Worm (Caenorhabditis elegans) whole organism, early embryonic: ENCODE data around the gene Y67D2.2.

Experiments used
- B0310.2 ChIP-seq: sonication (generic microtip); optimal IDR thresholded peaks from 2 replicates; lab custom pipeline; 2016; ENCODE audit warnings: mild to moderate bottlenecking, missing genetic modification characterization, missing compliant biosample characterization
- F13C5.2 ChIP-seq: sonication (generic microtip); optimal IDR thresholded peaks from 2 replicates; lab custom pipeline; 2017; ENCODE audit warnings: mild to moderate bottlenecking, missing genetic modification characterization, inconsistent platforms, missing compliant biosample characterization
- aly-1 ChIP-seq: sonication (generic microtip); optimal IDR thresholded peaks from 2 replicates; lab custom pipeline; 2016; ENCODE audit warnings: missing genetic modification characterization, missing compliant biosample characterization
- ama-1 ChIP-seq: fragments of 150-350 bp; optimal IDR thresholded peaks from 2 replicates; lab custom pipeline; 2014
- ceh-13 ChIP-seq: fragments of 200-800 bp; sonication (Bioruptor generic); optimal IDR thresholded peaks from 2 replicates; lab custom pipeline; 2018; ENCODE audit warnings: mild to moderate bottlenecking, missing genetic modification characterization, missing compliant biosample characterization
- ceh-36 ChIP-seq: sonication (generic microtip); optimal IDR thresholded peaks from 2 replicates; lab custom pipeline; 2016; ENCODE audit warnings: missing genetic modification characterization, inconsistent platforms, missing compliant biosample characterization
- ets-7 ChIP-seq: sonication (generic microtip); optimal IDR thresholded peaks from 2 replicates; lab custom pipeline; 2016; ENCODE audit warnings: missing genotype, missing genetic modification characterization, missing compliant biosample characterization
- flt-1 ChIP-seq: fragments of 200-800 bp; sonication (Bioruptor generic); IDR thresholded peaks from 2 replicates; pipeline ENCODE4 v1.3.6; 2022; ENCODE audit warnings: missing genetic modification characterization, missing compliant biosample characterization
- hmbx-1 ChIP-seq: sonication (generic microtip); optimal IDR thresholded peaks from 2 replicates; lab custom pipeline; 2016; ENCODE audit warnings: mild to moderate bottlenecking, missing genetic modification characterization, missing compliant biosample characterization
- hmg-4 ChIP-seq: fragments of 200-800 bp; sonication (Bioruptor generic); optimal IDR thresholded peaks from 2 replicates; lab custom pipeline; 2018; ENCODE audit warnings: mild to moderate bottlenecking, missing genetic modification characterization, missing compliant biosample characterization
- hnd-1 ChIP-seq: sonication (generic microtip); optimal IDR thresholded peaks from 2 replicates; lab custom pipeline; 2016; ENCODE audit warnings: missing genetic modification characterization, missing compliant biosample characterization
- pes-1 ChIP-seq: fragments of 200-800 bp; sonication (Bioruptor generic); IDR thresholded peaks from 2 replicates; pipeline ENCODE4 v1.3.6; 2022; ENCODE audit warnings: missing genetic modification reagents, missing genetic modification characterization, missing compliant biosample characterization
- scrt-1 ChIP-seq: fragments of 200-800 bp; sonication (Bioruptor generic); IDR thresholded peaks from 2 replicates; pipeline ENCODE4 v1.3.6; 2022; ENCODE audit warnings: missing genetic modification characterization, missing compliant biosample characterization
- sea-1 ChIP-seq: fragments of 200-800 bp; sonication (Bioruptor generic); conservative IDR thresholded peaks from 2 replicates; pipeline ENCODE4 v1.3.6; 2022; ENCODE audit warnings: missing genetic modification characterization, missing compliant biosample characterization
- tbx-11 ChIP-seq: fragments of 200-800 bp; sonication (Bioruptor generic); IDR thresholded peaks from 2 replicates; pipeline ENCODE4 v1.3.6; 2022; ENCODE audit warnings: missing genetic modification characterization, missing compliant biosample characterization
- tbx-37 ChIP-seq: fragments of 200-800 bp; sonication (Bioruptor generic); conservative IDR thresholded peaks from 2 replicates; pipeline ENCODE4 v1.3.6; 2022; ENCODE audit warnings: missing genetic modification reagents, missing genetic modification characterization, missing compliant biosample characterization
- tra-4 ChIP-seq: sonication (generic microtip); optimal IDR thresholded peaks from 2 replicates; lab custom pipeline; 2017; ENCODE audit warnings: missing genetic modification characterization, missing compliant biosample characterization

The Y67D2.2 gene

ce11 chrIII:1539366-1539765 lies 19.2 kb upstream of the Y67D2.2 start:
- TF ChIP-seq ets-7 (tag; lab: Kevin White, UChicago) (no peak), hmg-4 (GFP tag; lab: Kevin White, UChicago) (no peak), ceh-13 (GFP tag; lab: Kevin White, UChicago) (no peak), ama-1 (lab: Kevin White, UChicago) (no peak), ceh-36 (tag; lab: Kevin White, UChicago) (no peak), scrt-1 (no peak), tbx-37 (GFP tag; lab: Robert Waterston, UW) (no peak), flt-1 (GFP tag; lab: Robert Waterston, UW) (no peak), aly-1 (no peak), F13C5.2 (no peak), hnd-1 (tag; lab: Kevin White, UChicago) (no peak), sea-1 (GFP tag; lab: Robert Waterston, UW) (no peak), hmbx-1 (no peak), pes-1 (GFP tag; lab: Robert Waterston, UW) (no peak), tra-4 (no peak), tbx-11 (GFP tag; lab: Robert Waterston, UW) (no peak), B0310.2 (tag; lab: Kevin White, UChicago) (no peak)

ce11 chrIII:1540100-1540695 lies 18.4 kb upstream of the Y67D2.2 start, which contains the start of the genes Y67D2.5 and cisd-3.2:
TSS of gene Y67D2.5 (minus strand) at chrIII:1540244.
TSS of gene cisd-3.2 (plus strand) at chrIII:1540493.
- no peak for TF ChIP-seq hnd-1 (tag; lab: Kevin White, UChicago)
- peak; percentile 44; the same call in 1 of the 2 replicates for TF ChIP-seq tbx-37 (GFP tag; lab: Robert Waterston, UW)

- TF ChIP-seq hmg-4 (GFP tag; lab: Kevin White, UChicago) (no peak), hmbx-1 (no peak), ceh-13 (GFP tag; lab: Kevin White, UChicago) (no peak), flt-1 (GFP tag; lab: Robert Waterston, UW) (no peak), ceh-36 (tag; lab: Kevin White, UChicago) (no peak), pes-1 (GFP tag; lab: Robert Waterston, UW) (no peak), aly-1 (no peak), tbx-11 (GFP tag; lab: Robert Waterston, UW) (no peak), ets-7 (tag; lab: Kevin White, UChicago) (no peak), B0310.2 (tag; lab: Kevin White, UChicago) (no peak), tbx-37 (GFP tag; lab: Robert Waterston, UW) (no peak), scrt-1 (no peak), F13C5.2 (no peak), hnd-1 (tag; lab: Kevin White, UChicago) (no peak), tra-4 (no peak), ama-1 (lab: Kevin White, UChicago) (no peak), sea-1 (GFP tag; lab: Robert Waterston, UW) (no peak)
Measured at ce11 chrIII:1543406-1544011, 15.1 kb upstream of the Y67D2.2 start.

- TF ChIP-seq flt-1 (GFP tag; lab: Robert Waterston, UW) (no peak), ets-7 (tag; lab: Kevin White, UChicago) (no peak), ama-1 (lab: Kevin White, UChicago) (no peak), pes-1 (GFP tag; lab: Robert Waterston, UW) (no peak), hnd-1 (tag; lab: Kevin White, UChicago) (no peak), ceh-36 (tag; lab: Kevin White, UChicago) (no peak), scrt-1 (no peak), B0310.2 (tag; lab: Kevin White, UChicago) (no peak), tbx-37 (GFP tag; lab: Robert Waterston, UW) (no peak), hmbx-1 (no peak), tbx-11 (GFP tag; lab: Robert Waterston, UW) (no peak), tra-4 (no peak), sea-1 (GFP tag; lab: Robert Waterston, UW) (no peak), hmg-4 (GFP tag; lab: Kevin White, UChicago) (no peak), F13C5.2 (no peak), ceh-13 (GFP tag; lab: Kevin White, UChicago) (no peak)
Measured at ce11 chrIII:1554347-1554746, 4.3 kb upstream of the Y67D2.2 start, which contains the start of gene ddx-35. TSS of gene ddx-35 (minus strand) at chrIII:1554447.

- TF ChIP-seq hmg-4 (GFP tag; lab: Kevin White, UChicago) = no peak
- TF ChIP-seq F13C5.2 = no peak
- TF ChIP-seq ceh-13 (GFP tag; lab: Kevin White, UChicago) = no peak
- no peak for TF ChIP-seq flt-1 (GFP tag; lab: Robert Waterston, UW)
Measured at ce11 chrIII:1570006-1570405, 11.4 kb downstream of the Y67D2.2 start, which contains the start of gene rep-1. TSS of gene rep-1 (plus strand) at chrIII:1570306.

ce11 chrIII:1575651-1576050 lies 17.1 kb downstream of the Y67D2.2 start:
- TF ChIP-seq F13C5.2 (no peak), tra-4 (no peak), ets-7 (tag; lab: Kevin White, UChicago) (no peak), ceh-36 (tag; lab: Kevin White, UChicago) (no peak), B0310.2 (tag; lab: Kevin White, UChicago) (no peak), pes-1 (GFP tag; lab: Robert Waterston, UW) (no peak), sea-1 (GFP tag; lab: Robert Waterston, UW) (no peak)

- TF ChIP-seq ets-7 (tag; lab: Kevin White, UChicago) (no peak), tbx-11 (GFP tag; lab: Robert Waterston, UW) (no peak), ceh-36 (tag; lab: Kevin White, UChicago) (no peak), pes-1 (GFP tag; lab: Robert Waterston, UW) (no peak), F13C5.2 (no peak), B0310.2 (tag; lab: Kevin White, UChicago) (no peak), hnd-1 (tag; lab: Kevin White, UChicago) (no peak), tbx-37 (GFP tag; lab: Robert Waterston, UW) (no peak), ama-1 (lab: Kevin White, UChicago) (no peak), aly-1 (no peak), tra-4 (no peak), sea-1 (GFP tag; lab: Robert Waterston, UW) (no peak), hmbx-1 (no peak), scrt-1 (no peak), ceh-13 (GFP tag; lab: Kevin White, UChicago) (no peak), flt-1 (GFP tag; lab: Robert Waterston, UW) (no peak), hmg-4 (GFP tag; lab: Kevin White, UChicago) (no peak)
Measured at ce11 chrIII:1576451-1576850, 17.9 kb downstream of the Y67D2.2 start, which contains the start of gene Y22D7AL.7. TSS of gene Y22D7AL.7 (plus strand) at chrIII:1576751.
